Worm (Caenorhabditis elegans) whole organism, L2 larva: ENCODE data around the gene ntr-2.

ENCODE experiments used
- C34F6.9 ChIP-seq: fragments of 150-350 bp; optimal IDR thresholded peaks from 2 replicates; lab custom pipeline; 2014; ENCODE audit warnings: missing biosample characterization, missing genetic modification characterization
- F13H6.1 ChIP-seq: sonication (generic microtip); optimal IDR thresholded peaks from 2 replicates; lab custom pipeline; 2016; ENCODE audit warnings: missing genetic modification characterization, missing compliant biosample characterization
- ZK546.5 ChIP-seq: sonication (generic microtip); optimal IDR thresholded peaks from 2 replicates; lab custom pipeline; 2017; ENCODE audit warnings: missing biosample characterization, missing genetic modification characterization
- ama-1 ChIP-seq: fragments of 150-350 bp; optimal IDR thresholded peaks from 2 replicates; lab custom pipeline; 2018; ENCODE audit warnings: inconsistent platforms
- blmp-1 ChIP-seq: sonication (generic microtip); optimal IDR thresholded peaks from 2 replicates; lab custom pipeline; 2017; ENCODE audit warnings: missing genetic modification characterization, mild to moderate bottlenecking, missing compliant biosample characterization, antibody characterized with exemption, moderate library complexity; ENCODE audit not compliant: insufficient read depth
- ceh-16 ChIP-seq: fragments of 150-350 bp; optimal IDR thresholded peaks from 2 replicates; lab custom pipeline; 2014; ENCODE audit warnings: missing biosample characterization, missing genetic modification characterization
- ceh-82 ChIP-seq: fragments of 150-350 bp; optimal IDR thresholded peaks from 2 replicates; lab custom pipeline; 2014; ENCODE audit warnings: missing biosample characterization, missing genetic modification characterization
- crh-2 ChIP-seq: sonication (generic microtip); optimal IDR thresholded peaks from 2 replicates; lab custom pipeline; 2017; ENCODE audit warnings: missing biosample characterization, missing genetic modification characterization
- egl-27 ChIP-seq: sonication (generic microtip); optimal IDR thresholded peaks from 3 replicates; lab custom pipeline; 2017; ENCODE audit warnings: missing biosample characterization, missing genetic modification reagents, missing genetic modification characterization
- elt-1 ChIP-seq: fragments of 150-350 bp; optimal IDR thresholded peaks from 2 replicates; lab custom pipeline; 2014; ENCODE audit warnings: missing biosample characterization, missing genetic modification characterization
- elt-3 ChIP-seq: sonication (generic microtip); optimal IDR thresholded peaks from 2 replicates; lab custom pipeline; 2017; ENCODE audit warnings: missing biosample characterization, missing genetic modification characterization
- gmeb-1 ChIP-seq: fragments of 150-350 bp; optimal IDR thresholded peaks from 2 replicates; lab custom pipeline; 2014; ENCODE audit warnings: missing biosample characterization, missing genetic modification characterization
- lin-11 ChIP-seq: fragments of 150-350 bp; sonication (generic microtip); optimal IDR thresholded peaks from 2 replicates; lab custom pipeline; 2014; ENCODE audit warnings: missing biosample characterization, missing genetic modification characterization, inconsistent platforms, mixed read lengths
- lin-13 ChIP-seq: fragments of 150-350 bp; optimal IDR thresholded peaks from 2 replicates; lab custom pipeline; 2014; ENCODE audit warnings: missing biosample characterization, missing genetic modification reagents, missing genetic modification characterization
- lin-39 ChIP-seq: fragments of 150-350 bp; optimal IDR thresholded peaks from 2 replicates; lab custom pipeline; 2014; ENCODE audit warnings: missing biosample characterization, missing genetic modification reagents, missing genetic modification characterization
- mab-5 ChIP-seq: fragments of 150-350 bp; optimal IDR thresholded peaks from 2 replicates; lab custom pipeline; 2014; ENCODE audit warnings: missing biosample characterization, missing genetic modification characterization
- mbf-1 ChIP-seq: sonication (generic microtip); optimal IDR thresholded peaks from 2 replicates; lab custom pipeline; 2017; ENCODE audit warnings: missing biosample characterization, missing genetic modification characterization
- mdl-1 ChIP-seq, 2 experiments: fragments of 150-350 bp in 1 of 2; sonication (generic microtip) in 1 of 2; optimal IDR thresholded peaks; 2 replicates each; lab custom pipeline; 2017; ENCODE audit warnings: missing biosample characterization in 2 of 2, missing genetic modification characterization in 2 of 2
- nhr-10 ChIP-seq: sonication (generic microtip); optimal IDR thresholded peaks from 2 replicates; lab custom pipeline; 2017; ENCODE audit warnings: missing biosample characterization, missing genetic modification characterization
- nhr-11 ChIP-seq: fragments of 150-350 bp; optimal IDR thresholded peaks from 2 replicates; lab custom pipeline; 2014; ENCODE audit warnings: missing biosample characterization, missing genetic modification characterization
- nhr-12 ChIP-seq: fragments of 150-350 bp; optimal IDR thresholded peaks from 2 replicates; lab custom pipeline; 2014; ENCODE audit warnings: missing biosample characterization, missing genetic modification characterization
- nhr-129 ChIP-seq: fragments of 150-350 bp; optimal IDR thresholded peaks from 2 replicates; lab custom pipeline; 2014; ENCODE audit warnings: missing biosample characterization, missing genetic modification characterization
- nhr-21 ChIP-seq: fragments of 150-350 bp; optimal IDR thresholded peaks from 2 replicates; lab custom pipeline; 2014; ENCODE audit warnings: missing biosample characterization, missing genetic modification characterization
- nhr-23 ChIP-seq: fragments of 150-350 bp; optimal IDR thresholded peaks from 2 replicates; lab custom pipeline; 2014; ENCODE audit warnings: missing biosample characterization, missing genetic modification reagents, missing genetic modification characterization
- nhr-237 ChIP-seq: fragments of 150-350 bp; optimal IDR thresholded peaks from 2 replicates; lab custom pipeline; 2014; ENCODE audit warnings: missing biosample characterization, missing genetic modification characterization
- nhr-25 ChIP-seq: fragments of 150-350 bp; sonication (generic microtip); optimal IDR thresholded peaks from 3 replicates; lab custom pipeline; 2014; ENCODE audit warnings: missing biosample characterization, missing genetic modification characterization
- nhr-6 ChIP-seq: fragments of 150-350 bp; optimal IDR thresholded peaks from 2 replicates; lab custom pipeline; 2014; ENCODE audit warnings: missing biosample characterization, missing genetic modification characterization
- nhr-77 ChIP-seq: fragments of 150-350 bp; optimal IDR thresholded peaks from 2 replicates; lab custom pipeline; 2014; ENCODE audit warnings: missing biosample characterization, missing genetic modification characterization
- peb-1 ChIP-seq: fragments of 150-350 bp; optimal IDR thresholded peaks from 2 replicates; lab custom pipeline; 2014; ENCODE audit warnings: missing biosample characterization, missing genetic modification characterization
- skn-1 ChIP-seq: sonication (generic microtip); optimal IDR thresholded peaks from 2 replicates; lab custom pipeline; 2017; ENCODE audit warnings: missing biosample characterization, missing genetic modification characterization
- sma-3 ChIP-seq: sonication (generic microtip); optimal IDR thresholded peaks from 2 replicates; lab custom pipeline; 2016; ENCODE audit warnings: missing genetic modification reagents, missing genetic modification characterization, missing compliant biosample characterization
- sma-9 ChIP-seq, 2 experiments: fragments of 150-350 bp in 1 of 2; sonication (generic microtip) in 1 of 2; optimal IDR thresholded peaks; 2 replicates each; lab custom pipeline; 2014 to 2016; ENCODE audit warnings: missing genetic modification characterization in 2 of 2, mild to moderate bottlenecking in 1 of 2, missing biosample characterization in 1 of 2, missing compliant biosample characterization in 1 of 2, missing genetic modification reagents in 1 of 2, moderate library complexity in 1 of 2
- snpc-4 ChIP-seq: fragments of 150-350 bp; optimal IDR thresholded peaks from 2 replicates; lab custom pipeline; 2014; ENCODE audit warnings: missing biosample characterization, missing genetic modification characterization
- unc-55 ChIP-seq: fragments of 150-350 bp; sonication (generic microtip); optimal IDR thresholded peaks from 3 replicates; lab custom pipeline; 2014; ENCODE audit warnings: missing biosample characterization, missing genetic modification reagents, missing genetic modification characterization
- unc-62 ChIP-seq: fragments of 150-350 bp; optimal IDR thresholded peaks from 2 replicates; lab custom pipeline; 2014; ENCODE audit warnings: missing biosample characterization, missing genetic modification reagents, missing genetic modification characterization
- zag-1 ChIP-seq: fragments of 150-350 bp; optimal IDR thresholded peaks from 2 replicates; lab custom pipeline; 2014; ENCODE audit warnings: missing biosample characterization, missing genetic modification characterization
- ztf-1 ChIP-seq: fragments of 200-800 bp; sonication (Bioruptor generic); conservative IDR thresholded peaks from 2 replicates; pipeline ENCODE4 v1.3.6; 2022; ENCODE audit warnings: missing genetic modification characterization, missing compliant biosample characterization
- ztf-4 ChIP-seq: fragments of 150-350 bp; optimal IDR thresholded peaks from 2 replicates; lab custom pipeline; 2014; ENCODE audit warnings: missing biosample characterization, missing genetic modification characterization

Gene ntr-2

ce11 chrX:14897192-14897591 is 31.6 kb downstream of the ntr-2 start:
- TF ChIP-seq mab-5 (no peak), ceh-82 (tag; lab: Kevin White, UChicago) (no peak), unc-62 (GFP tag; lab: Kevin White, UChicago) (no peak), lin-39 (tag; lab: Kevin White, UChicago) (no peak), ama-1 (lab: Kevin White, UChicago) (no peak), nhr-21 (tag; lab: Kevin White, UChicago) (no peak), elt-3 (tag; lab: Kevin White, UChicago) (no peak), zag-1 (tag; lab: Kevin White, UChicago) (no peak), ztf-1 (no peak), nhr-12 (tag; lab: Kevin White, UChicago) (no peak), nhr-6 (tag; lab: Kevin White, UChicago) (no peak), lin-13 (GFP tag; lab: Kevin White, UChicago) (no peak), mdl-1 (tag; optimal IDR thresholded peaks at IDR 0.05; lab: Kevin White, UChicago) (no peak), peb-1 (no peak), nhr-129 (tag; lab: Kevin White, UChicago) (no peak), nhr-11 (tag; lab: Kevin White, UChicago) (no peak), nhr-25 (tag; lab: Kevin White, UChicago) (no peak), ZK546.5 (tag; lab: Kevin White, UChicago) (no peak)

- TF ChIP-seq nhr-6 (tag; lab: Kevin White, UChicago): no peak
- TF ChIP-seq ztf-1: no peak
- TF ChIP-seq F13H6.1 (tag; lab: Kevin White, UChicago): no peak
- TF ChIP-seq lin-13 (GFP tag; lab: Kevin White, UChicago): no peak
- TF ChIP-seq nhr-12 (tag; lab: Kevin White, UChicago): no peak
- TF ChIP-seq sma-3 (GFP tag; lab: Kevin White, UChicago): no peak
- TF ChIP-seq skn-1 (tag; lab: Kevin White, UChicago): no peak
- no peak for TF ChIP-seq nhr-23 (tag; lab: Kevin White, UChicago)
- TF ChIP-seq ceh-16 (tag; lab: Kevin White, UChicago): no peak
- no peak for TF ChIP-seq nhr-237 (tag; lab: Kevin White, UChicago)
- TF ChIP-seq ztf-4 (tag; lab: Kevin White, UChicago): no peak
- TF ChIP-seq nhr-25 (tag; lab: Kevin White, UChicago): no peak
- no peak for TF ChIP-seq elt-1
These were observed 33.9 kb downstream of the ntr-2 start, which contains the start of gene nac-1 for ce11 chrX:14894845-14895244. nac-1 (plus strand) TSS chrX:14895145.

- no peak for TF ChIP-seq snpc-4 (tag; lab: Kevin White, UChicago)
- TF ChIP-seq ama-1 (lab: Kevin White, UChicago): no peak
- TF ChIP-seq gmeb-1 (tag; lab: Kevin White, UChicago): peak; percentile 8
- TF ChIP-seq sma-3 (GFP tag; lab: Kevin White, UChicago): peak; percentile 71
- peak; percentile 86 for TF ChIP-seq sma-9 (GFP tag; optimal IDR thresholded peaks at IDR 0.05; lab: Kevin White, UChicago)
- no peak for TF ChIP-seq sma-9 (tag; optimal IDR thresholded peaks at IDR 0.05; lab: Kevin White, UChicago)
- peak; percentile 39 for TF ChIP-seq crh-2
- no peak for TF ChIP-seq ceh-16 (tag; lab: Kevin White, UChicago)
- no peak for TF ChIP-seq unc-62 (GFP tag; lab: Kevin White, UChicago)
- peak; percentile 76 for TF ChIP-seq blmp-1
- peak; percentile 61 for TF ChIP-seq nhr-21 (tag; lab: Kevin White, UChicago)
- TF ChIP-seq nhr-25 (tag; lab: Kevin White, UChicago): peak; percentile 67
- TF ChIP-seq mdl-1 (tag; optimal IDR thresholded peaks at IDR 0.05; lab: Kevin White, UChicago): peak in 1 of 2 experiments; percentile 26
- TF ChIP-seq, all 48 proteins: peak for 8
These were observed 34.4 kb downstream of the ntr-2 start for ce11 chrX:14894380-14894779.

- TF ChIP-seq unc-62 (GFP tag; lab: Kevin White, UChicago) (no peak), lin-11 (tag; lab: Kevin White, UChicago) (no peak), unc-55 (GFP tag; lab: Kevin White, UChicago) (no peak), snpc-4 (tag; lab: Kevin White, UChicago) (no peak), blmp-1 (no peak)
These were observed 40.6 kb downstream of the ntr-2 start, which contains the start of gene daf-6 for ce11 chrX:14888188-14888587. daf-6 (plus strand) TSS chrX:14888488.

- TF ChIP-seq nhr-129 (tag; lab: Kevin White, UChicago) (no peak), ceh-82 (tag; lab: Kevin White, UChicago) (no peak), nhr-10 (tag; lab: Kevin White, UChicago) (no peak), nhr-77 (tag; lab: Kevin White, UChicago) (no peak), C34F6.9 (no peak), nhr-25 (tag; lab: Kevin White, UChicago) (no peak), egl-27 (tag; lab: Kevin White, UChicago) (no peak), nhr-12 (tag; lab: Kevin White, UChicago) (no peak), zag-1 (tag; lab: Kevin White, UChicago) (no peak), mbf-1 (tag; lab: Kevin White, UChicago) (no peak)
These were observed 42.9 kb downstream of the ntr-2 start for ce11 chrX:14885855-14886254.
